Fruit fly (Drosophila melanogaster) whole organism, embryonic: ENCODE measurements around the gene Met75Cb.

Experiments used
- Abd-B ChIP-seq: fragments of 200-800 bp; sonication (Bioruptor generic); optimal IDR thresholded peaks from 2 replicates; lab custom pipeline; 2018; ENCODE audit warnings: missing biosample characterization, mild to moderate bottlenecking, missing genetic modification characterization, moderate library complexity
- Bgb ChIP-seq: fragments of 200-800 bp; sonication (Bioruptor generic); IDR thresholded peaks from 2 replicates; pipeline ENCODE4 v1.3.6; 2022; ENCODE audit warnings: missing biosample characterization, missing genetic modification characterization; ENCODE audit not compliant: partially characterized antibody
- BtbVII ChIP-seq: fragments of 200-800 bp; sonication (Bioruptor generic); optimal IDR thresholded peaks from 3 replicates; lab custom pipeline; 2017; ENCODE audit warnings: missing biosample characterization, mild to moderate bottlenecking, missing genetic modification characterization
- CG11504 ChIP-seq: fragments of 200-800 bp; sonication (Bioruptor generic); optimal IDR thresholded peaks from 3 replicates; lab custom pipeline; 2019; ENCODE audit warnings: missing biosample characterization, mild to moderate bottlenecking, missing genetic modification characterization, moderate library complexity
- CG12104 ChIP-seq: fragments of 200-800 bp; sonication (Bioruptor generic); optimal IDR thresholded peaks from 3 replicates; lab custom pipeline; 2016; ENCODE audit warnings: missing biosample characterization, missing genetic modification characterization
- CG12942 ChIP-seq: fragments of 200-800 bp; sonication (Bioruptor generic); optimal IDR thresholded peaks from 3 replicates; lab custom pipeline; 2016; ENCODE audit warnings: missing biosample characterization, missing genetic modification characterization
- CG2199 ChIP-seq: fragments of 200-800 bp; sonication (Bioruptor generic); IDR thresholded peaks from 3 replicates; pipeline ENCODE4 v1.3.6; 2022; ENCODE audit warnings: missing biosample characterization, missing genetic modification characterization
- CG30020 ChIP-seq: fragments of 200-800 bp; optimal IDR thresholded peaks from 2 replicates; lab custom pipeline; 2019; ENCODE audit warnings: missing biosample characterization, mild to moderate bottlenecking, missing genetic modification characterization, moderate library complexity
- CG31365 ChIP-seq: fragments of 200-800 bp; sonication (Bioruptor generic); optimal IDR thresholded peaks from 2 replicates; lab custom pipeline; 2018; ENCODE audit warnings: missing biosample characterization, mild to moderate bottlenecking, missing genetic modification characterization
- CG32772 ChIP-seq: fragments of 200-800 bp; sonication (Bioruptor generic); IDR thresholded peaks from 2 replicates; pipeline ENCODE4 v1.3.6; 2022; ENCODE audit warnings: missing biosample characterization, missing genetic modification characterization
- CG42726 ChIP-seq: fragments of 200-800 bp; sonication (Bioruptor generic); IDR thresholded peaks from 2 replicates; pipeline ENCODE4 v1.3.6; 2022; ENCODE audit warnings: missing biosample characterization, missing genetic modification characterization; ENCODE audit not compliant: partially characterized antibody
- CG4707 ChIP-seq: fragments of 200-800 bp; sonication (Bioruptor generic); optimal IDR thresholded peaks from 2 replicates; lab custom pipeline; 2018; ENCODE audit warnings: missing biosample characterization, mild to moderate bottlenecking, missing genetic modification characterization, moderate library complexity
- CG4730 ChIP-seq: fragments of 200-800 bp; sonication (Bioruptor generic); IDR thresholded peaks from 2 replicates; pipeline ENCODE4 v1.3.6; 2022; ENCODE audit warnings: missing biosample characterization, missing genetic modification characterization
- CG6654 ChIP-seq: fragments of 200-800 bp; sonication (Bioruptor generic); optimal IDR thresholded peaks from 2 replicates; lab custom pipeline; 2017; ENCODE audit warnings: missing biosample characterization, mild to moderate bottlenecking, missing genetic modification characterization
- CG6854 ChIP-seq: fragments of 200-800 bp; sonication (Bioruptor generic); optimal IDR thresholded peaks from 3 replicates; lab custom pipeline; 2017; ENCODE audit warnings: missing biosample characterization, mild to moderate bottlenecking, missing genetic modification characterization
- CTCF ChIP-seq: fragments of 200-800 bp; sonication (Bioruptor generic); optimal IDR thresholded peaks from 2 replicates; lab custom pipeline; 2017; ENCODE audit warnings: missing biosample characterization, mild to moderate bottlenecking, missing genetic modification characterization, moderate library complexity
- D19B ChIP-seq: fragments of 200-800 bp; sonication (Bioruptor generic); optimal IDR thresholded peaks from 2 replicates; lab custom pipeline; 2017; ENCODE audit warnings: missing biosample characterization, mild to moderate bottlenecking, missing genetic modification characterization
- Dfd ChIP-seq, 2 experiments: fragments of >200 bp; optimal IDR thresholded peaks; 2 replicates each; lab custom pipeline; 2017; ENCODE audit warnings: missing biosample characterization in 2 of 2, missing genetic modification characterization in 2 of 2
- Dip2 ChIP-seq: fragments of 200-800 bp; sonication (Bioruptor generic); IDR thresholded peaks from 2 replicates; pipeline ENCODE4 v1.3.6; 2022; ENCODE audit warnings: missing biosample characterization, missing genetic modification characterization
- Dp ChIP-seq: fragments of 200-800 bp; sonication (Bioruptor generic); optimal IDR thresholded peaks from 2 replicates; lab custom pipeline; 2018; ENCODE audit warnings: missing biosample characterization, mild to moderate bottlenecking, missing genetic modification characterization, moderate library complexity
- Lhr ChIP-seq: fragments of 200-800 bp; sonication (Bioruptor generic); optimal IDR thresholded peaks from 3 replicates; lab custom pipeline; 2017; ENCODE audit warnings: mild to moderate bottlenecking, missing biosample characterization, missing genetic modification reagents, missing genetic modification characterization
- Lim3 ChIP-seq: fragments of 200-800 bp; sonication (Bioruptor generic); IDR thresholded peaks from 2 replicates; pipeline ENCODE4 v1.3.6; 2022; ENCODE audit warnings: missing biosample characterization, missing genetic modification characterization
- Max ChIP-seq: fragments of 200-800 bp; sonication (Bioruptor generic); optimal IDR thresholded peaks from 2 replicates; lab custom pipeline; 2016; ENCODE audit warnings: missing biosample characterization, mild to moderate bottlenecking, missing genetic modification characterization
- Myb ChIP-seq: fragments of 200-800 bp; sonication (Bioruptor generic); optimal IDR thresholded peaks from 2 replicates; lab custom pipeline; 2016; ENCODE audit warnings: missing biosample characterization, missing genetic modification characterization
- Opbp ChIP-seq: fragments of 200-800 bp; sonication (Bioruptor generic); IDR thresholded peaks from 3 replicates; pipeline ENCODE4 v1.3.6; 2022; ENCODE audit warnings: missing biosample characterization, missing genetic modification characterization; ENCODE audit not compliant: partially characterized antibody
- Optix ChIP-seq: fragments of 200-800 bp; sonication (Bioruptor generic); IDR thresholded peaks from 3 replicates; pipeline ENCODE4 v1.3.6; 2022; ENCODE audit warnings: missing biosample characterization, missing genetic modification characterization
- Scr ChIP-seq: fragments of 200-800 bp; sonication (Bioruptor generic); IDR thresholded peaks from 2 replicates; pipeline ENCODE4 v1.3.6; 2022; ENCODE audit warnings: missing biosample characterization, missing genetic modification characterization; ENCODE audit not compliant: partially characterized antibody
- Ssrp ChIP-seq: fragments of 200-800 bp; sonication (Bioruptor generic); optimal IDR thresholded peaks from 2 replicates; lab custom pipeline; 2018; ENCODE audit warnings: missing biosample characterization, mild to moderate bottlenecking, missing genetic modification characterization, moderate library complexity
- Xrp1 ChIP-seq: fragments of 200-800 bp; sonication (Bioruptor generic); IDR thresholded peaks from 2 replicates; pipeline ENCODE4 v1.3.6; 2022; ENCODE audit warnings: missing biosample characterization, missing genetic modification characterization
- ab ChIP-seq: fragments of 200-800 bp; sonication (Bioruptor generic); optimal IDR thresholded peaks from 2 replicates; lab custom pipeline; 2016; ENCODE audit warnings: missing biosample characterization, missing genetic modification characterization
- abd-A ChIP-seq: fragments of 200-800 bp; sonication (Bioruptor generic); optimal IDR thresholded peaks from 3 replicates; lab custom pipeline; 2019; ENCODE audit warnings: missing biosample characterization, mild to moderate bottlenecking, missing genetic modification characterization, moderate library complexity
- amos ChIP-seq: fragments of 200-800 bp; sonication (Bioruptor generic); IDR thresholded peaks from 2 replicates; pipeline ENCODE4 v1.3.6; 2022; ENCODE audit warnings: missing biosample characterization, missing genetic modification characterization; ENCODE audit not compliant: partially characterized antibody
- bcd ChIP-seq: fragments of 200-800 bp; sonication (Bioruptor generic); optimal IDR thresholded peaks from 2 replicates; lab custom pipeline; 2017; ENCODE audit warnings: missing biosample characterization, mild to moderate bottlenecking, missing genetic modification characterization
- cad ChIP-seq: fragments of >200 bp; optimal IDR thresholded peaks from 2 replicates; lab custom pipeline; 2017; ENCODE audit warnings: missing biosample characterization, missing genetic modification characterization
- cg ChIP-seq: fragments of 200-800 bp; sonication (Bioruptor generic); optimal IDR thresholded peaks from 3 replicates; lab custom pipeline; 2019; ENCODE audit warnings: missing biosample characterization, mild to moderate bottlenecking, missing genetic modification characterization, moderate library complexity
- croc ChIP-seq: fragments of 200-800 bp; sonication (Bioruptor generic); conservative IDR thresholded peaks from 3 replicates; pipeline ENCODE4 v1.3.6; 2022; ENCODE audit warnings: missing biosample characterization, missing genetic modification characterization
- crol ChIP-seq: fragments of 200-800 bp; sonication (Bioruptor generic); IDR thresholded peaks from 2 replicates; pipeline ENCODE4 v1.3.6; 2022; ENCODE audit warnings: missing biosample characterization, missing genetic modification characterization
- crp ChIP-seq, 2 experiments: fragments of 200-800 bp; sonication (Bioruptor generic); optimal IDR thresholded peaks; 2 replicates in 1 of 2; 3 replicates in 1 of 2; lab custom pipeline; 2017; ENCODE audit warnings: missing biosample characterization in 2 of 2, missing genetic modification characterization in 2 of 2, mild to moderate bottlenecking in 1 of 2, moderate library complexity in 1 of 2
- danr ChIP-seq: fragments of 200-800 bp; sonication (Bioruptor generic); IDR thresholded peaks from 2 replicates; pipeline ENCODE4 v1.3.6; 2022; ENCODE audit warnings: missing biosample characterization, missing genetic modification characterization
- dimm ChIP-seq: fragments of 200-800 bp; sonication (Bioruptor generic); IDR thresholded peaks from 2 replicates; pipeline ENCODE4 v1.3.6; 2022; ENCODE audit warnings: missing biosample characterization, missing genetic modification characterization
- disco-r ChIP-seq: fragments of 200-800 bp; sonication (Bioruptor generic); optimal IDR thresholded peaks from 2 replicates; lab custom pipeline; 2016; ENCODE audit warnings: missing biosample characterization, missing genetic modification characterization
- dm ChIP-seq: fragments of 200-800 bp; sonication (Bioruptor generic); optimal IDR thresholded peaks from 3 replicates; lab custom pipeline; 2016; ENCODE audit warnings: missing biosample characterization, missing genetic modification characterization
- gcm ChIP-seq: fragments of 200-800 bp; sonication (Bioruptor generic); optimal IDR thresholded peaks from 2 replicates; lab custom pipeline; 2019; ENCODE audit warnings: missing biosample characterization, mild to moderate bottlenecking, missing genetic modification characterization, moderate library complexity
- gsb ChIP-seq: fragments of 200-800 bp; sonication (Bioruptor generic); IDR thresholded peaks from 2 replicates; pipeline ENCODE4 v1.3.6; 2022; ENCODE audit warnings: missing biosample characterization, missing genetic modification characterization
- prd ChIP-seq, 3 experiments: fragments of >200 bp in 2 of 3; fragments of 200-800 bp in 1 of 3; sonication (Bioruptor generic) in 1 of 3; optimal IDR thresholded peaks in 2 of 3; IDR thresholded peaks in 1 of 3; 2 replicates in 2 of 3; 3 replicates in 1 of 3; pipeline versions ENCODE4 v1.3.6 to Lab custom; 2017 to 2022; ENCODE audit warnings: missing biosample characterization in 1 of 3, missing genetic modification characterization in 1 of 3
- slou ChIP-seq: fragments of 200-800 bp; sonication (Bioruptor generic); optimal IDR thresholded peaks from 3 replicates; lab custom pipeline; 2016; ENCODE audit warnings: missing biosample characterization, missing genetic modification characterization
- tll ChIP-seq, 2 experiments: fragments of 200-800 bp in 1 of 2; fragments of >200 bp in 1 of 2; sonication (Bioruptor generic) in 1 of 2; optimal IDR thresholded peaks; 2 replicates each; lab custom pipeline; 2017 to 2019; ENCODE audit warnings: missing biosample characterization in 2 of 2, missing genetic modification characterization in 2 of 2, mild to moderate bottlenecking in 1 of 2, moderate library complexity in 1 of 2

Gene Met75Cb

dm6 chr3L:18460987-18461403 is 8.4 kb downstream of the Met75Cb start, which contains the start of gene CG32196 (continued):
- TF ChIP-seq prd (optimal IDR thresholded peaks at IDR 0.05; lab: Kevin White, UChicago) (no peak), prd (GFP tag; IDR thresholded peaks at IDR 0.05; lab: Robert Waterston, UW) (peak; percentile 85), dm (GFP tag; lab: Kevin White, UChicago) (no peak), BtbVII (GFP tag; lab: Kevin White, UChicago) (peak; percentile 78), CG4707 (peak; percentile 29), gsb (GFP tag; lab: Robert Waterston, UW) (peak; percentile 74), Dip2 (GFP tag; lab: Robert Waterston, UW) (no peak), Myb (GFP tag; lab: Kevin White, UChicago) (peak; percentile 6)

DNA sequence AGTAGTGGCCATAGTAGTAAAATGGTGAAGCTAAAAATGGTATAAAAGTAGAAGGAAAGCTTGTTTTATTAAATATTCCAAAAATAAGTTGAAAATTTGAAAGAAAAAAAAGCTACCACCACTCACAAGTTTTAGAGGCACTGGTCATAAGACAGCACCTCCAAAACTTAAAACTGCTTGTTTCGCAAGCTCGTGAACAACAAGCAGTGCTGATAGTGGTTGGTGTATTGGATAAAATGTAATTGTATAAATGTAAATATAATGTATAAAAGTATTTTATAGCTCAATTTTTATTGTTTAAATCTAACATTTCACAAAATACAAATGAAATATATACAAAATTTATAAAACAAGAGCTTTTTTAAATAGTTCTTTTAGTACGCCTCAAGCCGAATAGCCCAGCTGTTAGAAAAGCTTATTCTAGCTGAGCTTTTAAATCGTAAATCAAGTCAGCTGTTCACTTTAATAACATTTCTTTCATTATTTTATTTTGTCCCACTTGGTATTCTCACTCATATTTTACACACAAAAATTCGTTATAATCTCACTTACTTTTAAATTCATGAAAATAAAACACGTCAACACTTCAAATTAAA is 9.0 kb downstream of the Met75Cb start:
- TF ChIP-seq CG6654: peak; percentile 100
- peak; percentile 55 for TF ChIP-seq Lhr (GFP tag; lab: Kevin White, UChicago)
- TF ChIP-seq abd-A (tag; lab: Kevin White, UChicago): peak; percentile 56
- TF ChIP-seq CG31365 (tag; lab: Kevin White, UChicago): peak; percentile 96
- TF ChIP-seq CG4730 (GFP tag; lab: Robert Waterston, UW): no peak
- peak; percentile 40; the same call in 1 of the 3 replicates for TF ChIP-seq Opbp
- peak; percentile 77 for TF ChIP-seq CTCF (GFP tag; lab: Kevin White, UChicago)
- peak; percentile 57 for TF ChIP-seq Abd-B (GFP tag; lab: Kevin White, UChicago)
- no peak for TF ChIP-seq CG12942
- TF ChIP-seq Dp (GFP tag; lab: Kevin White, UChicago): peak; percentile 22
- TF ChIP-seq Lim3 (GFP tag; lab: Robert Waterston, UW): no peak
- TF ChIP-seq bcd (GFP tag; lab: Kevin White, UChicago): no peak
- TF ChIP-seq Bgb (GFP tag; lab: Robert Waterston, UW): peak; percentile 60; the same call in 1 of the 2 replicates
- no peak for TF ChIP-seq tll (GFP tag; optimal IDR thresholded peaks at IDR 0.05; lab: Kevin White, UChicago)
- TF ChIP-seq gcm: no peak
- TF ChIP-seq Ssrp (tag; lab: Kevin White, UChicago): peak; percentile 11
- TF ChIP-seq cg (GFP tag; lab: Kevin White, UChicago): no peak
- no peak for TF ChIP-seq croc (GFP tag; lab: Robert Waterston, UW)
- TF ChIP-seq amos: peak; percentile 50; the same call in 1 of the 2 replicates
- TF ChIP-seq crp (GFP tag; optimal IDR thresholded peaks at IDR 0.05; lab: Kevin White, UChicago): peak in 1 of 2 experiments; percentile 83
- TF ChIP-seq disco-r (GFP tag; lab: Kevin White, UChicago): no peak
- TF ChIP-seq gsb (GFP tag; lab: Robert Waterston, UW): no peak
- no peak for TF ChIP-seq D19B (GFP tag; lab: Kevin White, UChicago)
- TF ChIP-seq slou (GFP tag; lab: Kevin White, UChicago): no peak
- no peak for TF ChIP-seq CG32772 (GFP tag; lab: Robert Waterston, UW)
- 0 out of 2 replicates have a peak, but pooled peaks have one; percentile 1 for TF ChIP-seq Scr (GFP tag; lab: Robert Waterston, UW)
- peak; percentile 13; the same call in 1 of the 3 replicates for TF ChIP-seq CG2199 (GFP tag; lab: Robert Waterston, UW)
- TF ChIP-seq Dfd (GFP tag; optimal IDR thresholded peaks at IDR 0.05; lab: Kevin White, UChicago): peak in 1 of 2 experiments; percentile 38
- TF ChIP-seq Xrp1 (GFP tag; lab: Robert Waterston, UW): no peak
- no peak for TF ChIP-seq CG12104 (GFP tag; lab: Kevin White, UChicago)
- no peak for TF ChIP-seq CG30020 (tag; lab: Kevin White, UChicago)
- peak; percentile 65; the same call in 1 of the 2 replicates for TF ChIP-seq CG42726 (GFP tag; lab: Robert Waterston, UW)
- TF ChIP-seq cad (GFP tag; lab: Kevin White, UChicago): peak; percentile 50
- 0 out of 2 replicates have a peak, but pooled peaks have one; percentile 17 for TF ChIP-seq danr
- peak; percentile 13 for TF ChIP-seq CG11504 (tag; lab: Kevin White, UChicago)
- no peak for TF ChIP-seq crol (GFP tag; lab: Robert Waterston, UW)
- no peak for TF ChIP-seq ab (GFP tag; lab: Kevin White, UChicago)
- TF ChIP-seq dimm (GFP tag; lab: Robert Waterston, UW): no peak
- peak; percentile 27 for TF ChIP-seq CG6854 (GFP tag; lab: Kevin White, UChicago)
- TF ChIP-seq Max (GFP tag; lab: Kevin White, UChicago): no peak
- TF ChIP-seq Optix (GFP tag; lab: Robert Waterston, UW): no peak
